Fruit fly (Drosophila melanogaster) whole organism, embryonic: ENCODE measurements around the gene CG13965.
A peak's percentile ranks its signal among the peaks of the same experiment; 100 is the strongest.

Experiments used
- CG10321 ChIP-seq: fragments of 200-800 bp; sonication (Bioruptor generic); IDR thresholded peaks from 2 replicates; pipeline ENCODE4 v1.3.6; 2022; ENCODE audit warnings: missing biosample characterization, missing genetic modification characterization
- CG10366 ChIP-seq: fragments of 200-800 bp; sonication (Bioruptor generic); IDR thresholded peaks from 2 replicates; pipeline ENCODE4 v1.3.6; 2022; ENCODE audit warnings: missing biosample characterization, missing genetic modification characterization
- CG11085 ChIP-seq: fragments of 200-800 bp; sonication (Bioruptor generic); IDR thresholded peaks from 2 replicates; pipeline ENCODE4 v1.3.6; 2022; ENCODE audit warnings: missing biosample characterization, missing genetic modification characterization
- CG15601 ChIP-seq: fragments of 200-800 bp; sonication (Bioruptor generic); optimal IDR thresholded peaks from 3 replicates; lab custom pipeline; 2019; ENCODE audit warnings: missing biosample characterization, mild to moderate bottlenecking, missing genetic modification characterization, moderate library complexity
- CG17186 ChIP-seq: fragments of 200-800 bp; sonication (Bioruptor generic); optimal IDR thresholded peaks from 3 replicates; lab custom pipeline; 2017; ENCODE audit warnings: missing biosample characterization, missing genetic modification reagents, missing genetic modification characterization
- CG17385 ChIP-seq: fragments of 200-800 bp; sonication (Bioruptor generic); optimal IDR thresholded peaks from 3 replicates; lab custom pipeline; 2018; ENCODE audit warnings: missing biosample characterization, mild to moderate bottlenecking, missing genetic modification characterization
- CG18599 ChIP-seq: fragments of 200-800 bp; sonication (Bioruptor generic); optimal IDR thresholded peaks from 3 replicates; lab custom pipeline; 2017; ENCODE audit warnings: missing biosample characterization, missing genetic modification characterization, mild to moderate bottlenecking, moderate library complexity, missing genetic modification reagents
- CG2199 ChIP-seq: fragments of 200-800 bp; sonication (Bioruptor generic); IDR thresholded peaks from 3 replicates; pipeline ENCODE4 v1.3.6; 2022; ENCODE audit warnings: missing biosample characterization, missing genetic modification characterization
- CG2202 ChIP-seq: fragments of 200-800 bp; sonication (Bioruptor generic); optimal IDR thresholded peaks from 2 replicates; lab custom pipeline; 2018; ENCODE audit warnings: missing biosample characterization, mild to moderate bottlenecking, missing genetic modification characterization
- CG3065 ChIP-seq: fragments of 200-800 bp; sonication (Bioruptor generic); optimal IDR thresholded peaks from 2 replicates; lab custom pipeline; 2016; ENCODE audit warnings: missing biosample characterization, missing genetic modification characterization
- CG33213 ChIP-seq: fragments of 200-800 bp; sonication (Bioruptor generic); optimal IDR thresholded peaks from 3 replicates; lab custom pipeline; 2016; ENCODE audit warnings: missing biosample characterization, missing genetic modification characterization
- CG3407 ChIP-seq: fragments of 200-800 bp; sonication (Bioruptor generic); optimal IDR thresholded peaks from 2 replicates; lab custom pipeline; 2018; ENCODE audit warnings: missing biosample characterization, mild to moderate bottlenecking, missing genetic modification characterization
- CG6765 ChIP-seq: fragments of 200-800 bp; sonication (Bioruptor generic); optimal IDR thresholded peaks from 3 replicates; lab custom pipeline; 2017; ENCODE audit warnings: missing biosample characterization, mild to moderate bottlenecking, missing genetic modification characterization
- CG7271 ChIP-seq: fragments of 200-800 bp; sonication (Bioruptor generic); optimal IDR thresholded peaks from 2 replicates; lab custom pipeline; 2018; ENCODE audit warnings: missing biosample characterization, mild to moderate bottlenecking, missing genetic modification characterization, moderate library complexity
- CG7372 ChIP-seq: fragments of 200-800 bp; sonication (Bioruptor generic); IDR thresholded peaks from 2 replicates; pipeline ENCODE4 v1.3.6; 2022; ENCODE audit warnings: missing biosample characterization, missing genetic modification characterization
- CG9932 ChIP-seq: fragments of 200-800 bp; sonication (Bioruptor generic); IDR thresholded peaks from 2 replicates; pipeline ENCODE4 v1.3.6; 2022; ENCODE audit warnings: missing biosample characterization, missing genetic modification characterization
- CTCF ChIP-seq: fragments of 200-800 bp; sonication (Bioruptor generic); optimal IDR thresholded peaks from 2 replicates; lab custom pipeline; 2017; ENCODE audit warnings: missing biosample characterization, mild to moderate bottlenecking, missing genetic modification characterization, moderate library complexity
- Deaf1 ChIP-seq: fragments of 200-800 bp; optimal IDR thresholded peaks from 3 replicates; lab custom pipeline; 2019; ENCODE audit warnings: missing biosample characterization, mild to moderate bottlenecking, missing genetic modification characterization, moderate library complexity
- Dll ChIP-seq: fragments of 200-800 bp; sonication (Bioruptor generic); IDR thresholded peaks from 4 replicates; pipeline ENCODE4 v1.3.6; 2022; ENCODE audit warnings: missing biosample characterization, missing genetic modification characterization; ENCODE audit not compliant: partially characterized antibody
- Doc3 ChIP-seq: fragments of 200-800 bp; sonication (Bioruptor generic); IDR thresholded peaks from 3 replicates; pipeline ENCODE4 v1.3.6; 2022; ENCODE audit warnings: missing biosample characterization, missing genetic modification characterization; ENCODE audit not compliant: partially characterized antibody
- HLH3B ChIP-seq: fragments of 200-800 bp; sonication (Bioruptor generic); IDR thresholded peaks from 2 replicates; pipeline ENCODE4 v1.3.6; 2022; ENCODE audit warnings: missing biosample characterization, missing genetic modification characterization
- Hey ChIP-seq: fragments of 200-800 bp; sonication (Bioruptor generic); optimal IDR thresholded peaks from 3 replicates; lab custom pipeline; 2018; ENCODE audit warnings: missing biosample characterization, mild to moderate bottlenecking, missing genetic modification characterization
- Med ChIP-seq: fragments of 200-800 bp; sonication (Bioruptor generic); peaks from one replicate; lab custom pipeline; 2016; ENCODE audit warnings: missing biosample characterization, missing genetic modification characterization, mild to moderate bottlenecking, inconsistent platforms, moderate library complexity
- NFAT ChIP-seq: fragments of 200-800 bp; sonication (Bioruptor generic); IDR thresholded peaks from 2 replicates; pipeline ENCODE4 v1.3.6; 2022; ENCODE audit warnings: missing biosample characterization, missing genetic modification characterization
- Side ChIP-seq: fragments of 200-800 bp; sonication (Bioruptor generic); optimal IDR thresholded peaks from 2 replicates; lab custom pipeline; 2016; ENCODE audit warnings: missing biosample characterization, missing genetic modification characterization
- Ssrp ChIP-seq: fragments of 200-800 bp; sonication (Bioruptor generic); optimal IDR thresholded peaks from 2 replicates; lab custom pipeline; 2018; ENCODE audit warnings: missing biosample characterization, mild to moderate bottlenecking, missing genetic modification characterization, moderate library complexity
- ab ChIP-seq: fragments of 200-800 bp; sonication (Bioruptor generic); optimal IDR thresholded peaks from 2 replicates; lab custom pipeline; 2016; ENCODE audit warnings: missing biosample characterization, missing genetic modification characterization
- abd-A ChIP-seq: fragments of 200-800 bp; sonication (Bioruptor generic); optimal IDR thresholded peaks from 3 replicates; lab custom pipeline; 2019; ENCODE audit warnings: missing biosample characterization, mild to moderate bottlenecking, missing genetic modification characterization, moderate library complexity
- bowl ChIP-seq: fragments of 200-800 bp; sonication (Bioruptor generic); IDR thresholded peaks from 2 replicates; pipeline ENCODE4 v1.3.6; 2022; ENCODE audit warnings: missing biosample characterization, missing genetic modification characterization
- br ChIP-seq: fragments of >200 bp; optimal IDR thresholded peaks from 2 replicates; lab custom pipeline; 2017
- cas ChIP-seq: fragments of 200-800 bp; sonication (Bioruptor generic); IDR thresholded peaks from 2 replicates; pipeline ENCODE4 v1.3.6; 2022; ENCODE audit warnings: missing biosample characterization, missing genetic modification characterization
- crc ChIP-seq: fragments of 200-800 bp; sonication (Bioruptor generic); optimal IDR thresholded peaks from 2 replicates; lab custom pipeline; 2016; ENCODE audit warnings: missing biosample characterization, missing genetic modification characterization
- dysf ChIP-seq: fragments of 200-800 bp; sonication (Bioruptor generic); IDR thresholded peaks from 3 replicates; pipeline ENCODE4 v1.3.6; 2022; ENCODE audit warnings: missing biosample characterization, missing genetic modification characterization
- her ChIP-seq: fragments of 200-800 bp; sonication (Bioruptor generic); optimal IDR thresholded peaks from 2 replicates; lab custom pipeline; 2016; ENCODE audit warnings: missing biosample characterization, missing genetic modification characterization
- insv ChIP-seq, 2 experiments: fragments of 200-800 bp; sonication (Bioruptor generic); optimal IDR thresholded peaks; 3 replicates each; lab custom pipeline; 2016 to 2018; ENCODE audit warnings: missing biosample characterization in 2 of 2, missing genetic modification characterization in 2 of 2
- jing ChIP-seq: fragments of 200-800 bp; sonication (Bioruptor generic); optimal IDR thresholded peaks from 2 replicates; lab custom pipeline; 2018; ENCODE audit warnings: missing biosample characterization, mild to moderate bottlenecking, missing genetic modification characterization
- klu ChIP-seq: fragments of 200-800 bp; sonication (Bioruptor generic); IDR thresholded peaks from 2 replicates; pipeline ENCODE4 v1.3.6; 2022; ENCODE audit warnings: missing biosample characterization, missing genetic modification characterization
- kni ChIP-seq: fragments of 200-800 bp; sonication (Bioruptor generic); optimal IDR thresholded peaks from 3 replicates; lab custom pipeline; 2017; ENCODE audit warnings: mild to moderate bottlenecking, missing biosample characterization, missing genetic modification reagents, missing genetic modification characterization
- knrl ChIP-seq: fragments of 200-800 bp; sonication (Bioruptor generic); IDR thresholded peaks from 3 replicates; pipeline ENCODE4 v1.3.6; 2022; ENCODE audit warnings: missing biosample characterization, missing genetic modification characterization; ENCODE audit not compliant: partially characterized antibody
- luna ChIP-seq: fragments of 200-800 bp; sonication (Bioruptor generic); optimal IDR thresholded peaks from 2 replicates; lab custom pipeline; 2016; ENCODE audit warnings: missing biosample characterization, missing genetic modification characterization
- oc ChIP-seq: fragments of 200-800 bp; sonication (Bioruptor generic); optimal IDR thresholded peaks from 2 replicates; lab custom pipeline; 2018; ENCODE audit warnings: missing biosample characterization, mild to moderate bottlenecking, missing genetic modification characterization, moderate library complexity
- onecut ChIP-seq: fragments of 200-800 bp; sonication (Bioruptor generic); IDR thresholded peaks from 2 replicates; pipeline ENCODE4 v1.3.6; 2022; ENCODE audit warnings: missing biosample characterization, missing genetic modification characterization
- prd ChIP-seq, 3 experiments: fragments of >200 bp in 2 of 3; fragments of 200-800 bp in 1 of 3; sonication (Bioruptor generic) in 1 of 3; optimal IDR thresholded peaks in 2 of 3; IDR thresholded peaks in 1 of 3; 2 replicates in 2 of 3; 3 replicates in 1 of 3; pipeline versions ENCODE4 v1.3.6 to Lab custom; 2017 to 2022; ENCODE audit warnings: missing biosample characterization in 1 of 3, missing genetic modification characterization in 1 of 3
- slbo ChIP-seq: fragments of 200-800 bp; sonication (Bioruptor generic); IDR thresholded peaks from 2 replicates; pipeline ENCODE4 v1.3.6; 2022; ENCODE audit warnings: missing biosample characterization, missing genetic modification characterization
- stwl ChIP-seq: fragments of 200-800 bp; sonication (Bioruptor generic); optimal IDR thresholded peaks from 3 replicates; lab custom pipeline; 2018; ENCODE audit warnings: missing biosample characterization, mild to moderate bottlenecking, missing genetic modification characterization, moderate library complexity
- sug ChIP-seq: fragments of 200-800 bp; optimal IDR thresholded peaks from 2 replicates; lab custom pipeline; 2019; ENCODE audit warnings: missing biosample characterization, mild to moderate bottlenecking, missing genetic modification characterization, moderate library complexity
- tgo ChIP-seq: fragments of 200-800 bp; sonication (Bioruptor generic); IDR thresholded peaks from 3 replicates; pipeline ENCODE4 v1.3.6; 2022; ENCODE audit warnings: missing biosample characterization, missing genetic modification characterization
- vnd ChIP-seq: fragments of 200-800 bp; sonication (Bioruptor generic); IDR thresholded peaks from 3 replicates; pipeline ENCODE4 v1.3.6; 2022; ENCODE audit warnings: missing biosample characterization, missing genetic modification characterization; ENCODE audit not compliant: partially characterized antibody
- z ChIP-seq: fragments of 200-800 bp; sonication (Bioruptor generic); IDR thresholded peaks from 3 replicates; pipeline ENCODE4 v1.3.6; 2022; ENCODE audit warnings: missing biosample characterization, missing genetic modification characterization

The CG13965 gene

dm6 chr2L:19941352-19941851 lies 20.8 kb downstream of the CG13965 start (continued):
- TF ChIP-seq luna (peak; percentile 53), oc (peak; percentile 85), slbo (GFP tag; lab: Robert Waterston, UW) (peak; percentile 96), Deaf1 (tag; lab: Kevin White, UChicago) (peak; percentile 55), CG10366 (GFP tag; lab: Robert Waterston, UW) (peak; percentile 90), CG11085 (GFP tag; lab: Robert Waterston, UW) (peak; percentile 80), br (no peak), CG15601 (tag; lab: Kevin White, UChicago) (peak; percentile 70), dysf (GFP tag; lab: Robert Waterston, UW) (peak; percentile 94), CG3065 (GFP tag; lab: Kevin White, UChicago) (peak; percentile 57), CG7372 (GFP tag; lab: Robert Waterston, UW) (peak; percentile 81), CG2202 (tag; lab: Kevin White, UChicago) (peak; percentile 53)

DNA sequence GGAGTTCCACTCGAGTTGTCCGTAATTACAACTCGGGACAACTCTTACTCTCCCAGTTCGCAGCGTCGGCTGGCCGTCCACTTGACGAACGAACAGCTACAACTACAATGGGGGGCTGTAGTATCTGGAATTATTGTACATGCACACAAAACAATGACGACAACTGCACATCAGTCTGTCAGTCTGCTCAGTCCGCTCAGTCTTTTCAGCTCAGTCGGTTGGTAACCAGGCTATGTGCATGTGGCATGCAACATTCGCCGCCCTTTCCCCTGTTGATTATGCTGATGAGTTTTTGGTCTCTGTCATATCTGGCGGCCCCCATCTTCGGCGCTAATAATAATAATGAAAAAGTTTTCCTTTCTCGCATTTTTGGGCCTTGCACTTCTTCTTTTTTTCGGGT lies 22.1 kb downstream of the CG13965 start:
- TF ChIP-seq CG17186 (no peak), z (GFP tag; lab: Robert Waterston, UW) (no peak), prd (optimal IDR thresholded peaks at IDR 0.05; lab: Kevin White, UChicago) (no peak), prd (GFP tag; IDR thresholded peaks at IDR 0.05; lab: Robert Waterston, UW) (no peak), Doc3 (GFP tag; lab: Robert Waterston, UW) (no peak), Side (GFP tag; lab: Kevin White, UChicago) (no peak), CG2202 (tag; lab: Kevin White, UChicago) (no peak), CG2199 (GFP tag; lab: Robert Waterston, UW) (0 out of 3 replicates have a peak, but pooled peaks have one; percentile 74), kni (GFP tag; lab: Kevin White, UChicago) (peak; percentile 50), vnd (GFP tag; lab: Robert Waterston, UW) (0 out of 3 replicates have a peak, but pooled peaks have one; percentile 32), crc (GFP tag; lab: Kevin White, UChicago) (no peak), sug (tag; lab: Kevin White, UChicago) (no peak), CG17385 (GFP tag; lab: Kevin White, UChicago) (no peak), bowl (GFP tag; lab: Robert Waterston, UW) (no peak), tgo (no peak), Med (GFP tag; lab: Kevin White, UChicago) (no peak), jing (no peak), Dll (GFP tag; lab: Robert Waterston, UW) (no peak), CG9932 (GFP tag; lab: Robert Waterston, UW) (no peak), her (GFP tag; lab: Kevin White, UChicago) (no peak), stwl (tag; lab: Kevin White, UChicago) (no peak), cas (GFP tag; lab: Robert Waterston, UW) (no peak), CG3407 (no peak), CG33213 (no peak)

- TF ChIP-seq HLH3B (GFP tag; lab: Robert Waterston, UW) (0 out of 2 replicates have a peak, but pooled peaks have one; percentile 9), klu (no peak), onecut (GFP tag; lab: Robert Waterston, UW) (peak; percentile 37), CG18599 (GFP tag; lab: Kevin White, UChicago) (no peak), CTCF (GFP tag; lab: Kevin White, UChicago) (no peak), CG6765 (no peak), CG3065 (GFP tag; lab: Kevin White, UChicago) (no peak), CG2202 (tag; lab: Kevin White, UChicago) (no peak), Ssrp (no peak), knrl (GFP tag; lab: Robert Waterston, UW) (no peak), Hey (no peak), CG7271 (tag; lab: Kevin White, UChicago) (no peak), NFAT (no peak), CG10321 (GFP tag; lab: Robert Waterston, UW) (no peak), ab (GFP tag; lab: Kevin White, UChicago) (no peak), abd-A (tag; lab: Kevin White, UChicago) (no peak), insv (GFP tag; optimal IDR thresholded peaks at IDR 0.05; lab: Kevin White, UChicago) (no peak)
Observed at dm6 chr2L:19937804-19938461, 24.2 kb downstream of the CG13965 start.
